ENCODE assay signal across 1 fruit fly cellular context in the genomic region with DNA sequence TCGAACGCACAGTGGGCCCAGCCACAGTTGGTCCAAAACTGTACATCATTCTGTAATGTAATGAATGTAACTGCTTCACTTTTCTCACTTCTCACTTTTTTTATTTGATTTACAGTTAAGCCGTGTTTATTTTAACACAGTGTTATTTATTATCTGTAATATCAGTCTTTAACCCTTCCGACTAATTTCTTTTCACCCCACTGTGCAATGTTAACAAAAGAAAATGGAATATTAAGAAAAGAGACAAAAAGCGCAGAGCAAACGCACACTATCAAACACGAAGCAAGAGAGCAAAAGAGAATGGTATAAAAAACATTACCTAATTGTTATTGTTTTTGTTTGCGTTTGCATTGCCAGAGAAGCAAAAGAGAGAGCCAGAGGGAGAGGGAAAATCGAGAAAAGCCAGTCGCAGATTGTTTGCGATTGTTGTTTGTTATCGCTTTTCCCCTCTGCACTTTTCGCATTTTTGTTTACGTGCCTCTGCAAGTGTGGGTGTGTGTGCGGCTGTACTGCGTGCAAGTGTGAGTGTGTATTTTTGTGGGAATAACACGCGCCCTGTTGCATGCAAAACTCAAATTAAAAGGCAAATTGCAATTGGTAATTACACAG.
TF ChIP-seq lines count a peak whose summit lies in the region.

No protein-coding gene starts in this region.

TF ChIP-seq in whole organism, embryonic, 481 proteins besides CTCF, POLR2A, EP300 and RAD21 (continued from another document and continues in another):
- peak; percentile 93 for TF ChIP-seq CG2889 (GFP tag; IDR thresholded peaks at IDR 0.05; lab: Robert Waterston, UW)
- peak; percentile 97 for TF ChIP-seq dmrt11E (tag; optimal IDR thresholded peaks at IDR 0.05; lab: Kevin White, UChicago)
- TF ChIP-seq Adf1 (GFP tag; IDR thresholded peaks at IDR 0.05; lab: Robert Waterston, UW), result peak; percentile 82
- TF ChIP-seq CoRest (tag; optimal IDR thresholded peaks at IDR 0.05; lab: Kevin White, UChicago), result peak; percentile 98
- peak; percentile 98 for TF ChIP-seq otp (GFP tag; IDR thresholded peaks at IDR 0.05; lab: Robert Waterston, UW)
- peak; percentile 93 for TF ChIP-seq CG17612 (GFP tag; IDR thresholded peaks at IDR 0.05; lab: Robert Waterston, UW)
- TF ChIP-seq Ssrp (tag; optimal IDR thresholded peaks at IDR 0.05; lab: Kevin White, UChicago), result peak; percentile 99
- peak; percentile 84; the same call in 2 of the 3 replicates for TF ChIP-seq CG11560 (tag; IDR thresholded peaks at IDR 0.05; lab: Robert Waterston, UW)
- TF ChIP-seq Xrp1 (GFP tag; IDR thresholded peaks at IDR 0.05; lab: Robert Waterston, UW), result peak; percentile 98
- TF ChIP-seq pita (GFP tag; optimal IDR thresholded peaks at IDR 0.05; lab: Kevin White, UChicago), result no peak
- TF ChIP-seq CG12942 (GFP tag; optimal IDR thresholded peaks at IDR 0.05; lab: Kevin White, UChicago), result peak; percentile 98
- TF ChIP-seq GATAe (GFP tag; conservative IDR thresholded peaks at IDR 0.05; lab: Robert Waterston, UW), result peak; percentile 87
- peak; percentile 90 for TF ChIP-seq Nf-YB (GFP tag; optimal IDR thresholded peaks at IDR 0.05; lab: Kevin White, UChicago)
- TF ChIP-seq Dip2 (GFP tag; IDR thresholded peaks at IDR 0.05; lab: Robert Waterston, UW), result peak; percentile 55; the same call in 1 of the 2 replicates
- peak; percentile 90 for TF ChIP-seq sr (GFP tag; IDR thresholded peaks at IDR 0.05; lab: Robert Waterston, UW)
- TF ChIP-seq tap (tag; optimal IDR thresholded peaks at IDR 0.05; lab: Kevin White, UChicago), result peak; percentile 99
- peak; percentile 98 for TF ChIP-seq CG14014 (GFP tag; IDR thresholded peaks at IDR 0.05; lab: Robert Waterston, UW)
- peak; percentile 97 for TF ChIP-seq gcm2 (GFP tag; optimal IDR thresholded peaks at IDR 0.05; lab: Kevin White, UChicago)
- peak; percentile 98 for TF ChIP-seq run (tag; optimal IDR thresholded peaks at IDR 0.05; lab: Kevin White, UChicago)
- TF ChIP-seq jumu (GFP tag; optimal IDR thresholded peaks at IDR 0.05; lab: Kevin White, UChicago), result peak; percentile 96
- peak; percentile 94 for TF ChIP-seq schlank (tag; optimal IDR thresholded peaks at IDR 0.05; lab: Kevin White, UChicago)
- peak; percentile 91 for TF ChIP-seq CG10274 (GFP tag; optimal IDR thresholded peaks at IDR 0.05; lab: Kevin White, UChicago)
- TF ChIP-seq Drgx (GFP tag; IDR thresholded peaks at IDR 0.05; lab: Robert Waterston, UW), result peak; percentile 98
- TF ChIP-seq nau (GFP tag; optimal IDR thresholded peaks at IDR 0.05; lab: Kevin White, UChicago), result peak; percentile 98
- peak; percentile 98 for TF ChIP-seq CG34422 (GFP tag; IDR thresholded peaks at IDR 0.05; lab: Robert Waterston, UW)
- TF ChIP-seq cad (GFP tag; optimal IDR thresholded peaks at IDR 0.05; lab: Kevin White, UChicago), result no peak
- peak; percentile 94 for TF ChIP-seq croc (GFP tag; conservative IDR thresholded peaks at IDR 0.05; lab: Robert Waterston, UW)
- peak; percentile 97 for TF ChIP-seq CG17912 (GFP tag; optimal IDR thresholded peaks at IDR 0.05; lab: Kevin White, UChicago)
- no peak for TF ChIP-seq lov (optimal IDR thresholded peaks at IDR 0.05; lab: Kevin White, UChicago)
- peak; percentile 95 for TF ChIP-seq lov (GFP tag; IDR thresholded peaks at IDR 0.05; lab: Robert Waterston, UW)
- peak; percentile 98 for TF ChIP-seq shn (GFP tag; optimal IDR thresholded peaks at IDR 0.05; lab: Kevin White, UChicago)
- peak; percentile 87 for TF ChIP-seq CG7745 (tag; optimal IDR thresholded peaks at IDR 0.05; lab: Kevin White, UChicago)
- peak; percentile 97 for TF ChIP-seq pnt (GFP tag; optimal IDR thresholded peaks at IDR 0.05; lab: Kevin White, UChicago)
- TF ChIP-seq Ada2b (GFP tag; IDR thresholded peaks at IDR 0.05; lab: Robert Waterston, UW), result peak; percentile 98
- TF ChIP-seq bsh (GFP tag; optimal IDR thresholded peaks at IDR 0.05; lab: Kevin White, UChicago), result peak; percentile 92 to 99
- TF ChIP-seq CG4730 (GFP tag; IDR thresholded peaks at IDR 0.05; lab: Robert Waterston, UW), result peak; percentile 95
- peak; percentile 99 for TF ChIP-seq ATbp (GFP tag; optimal IDR thresholded peaks at IDR 0.05; lab: Kevin White, UChicago)
- peak; percentile 97 for TF ChIP-seq Optix (GFP tag; IDR thresholded peaks at IDR 0.05; lab: Robert Waterston, UW)
- peak; percentile 99 for TF ChIP-seq odd (GFP tag; optimal IDR thresholded peaks at IDR 0.05; lab: Kevin White, UChicago)
- TF ChIP-seq CG8281 (tag; optimal IDR thresholded peaks at IDR 0.05; lab: Kevin White, UChicago), result peak; percentile 92
- no peak for TF ChIP-seq Lpt (GFP tag; optimal IDR thresholded peaks at IDR 0.05; lab: Kevin White, UChicago)
- TF ChIP-seq Antp (GFP tag; optimal IDR thresholded peaks at IDR 0.05; lab: Kevin White, UChicago), result peak; percentile 98
- peak; percentile 98 for TF ChIP-seq pb (GFP tag; optimal IDR thresholded peaks at IDR 0.05; lab: Kevin White, UChicago)
- TF ChIP-seq CG11696 (GFP tag; IDR thresholded peaks at IDR 0.05; lab: Robert Waterston, UW), result peak; percentile 93
- peak; percentile 99 for TF ChIP-seq CG10979 (tag; optimal IDR thresholded peaks at IDR 0.05; lab: Kevin White, UChicago)
- peak; percentile 89 for TF ChIP-seq scrt (GFP tag; optimal IDR thresholded peaks at IDR 0.05; lab: Kevin White, UChicago)
- peak; percentile 97 for TF ChIP-seq sisA (GFP tag; IDR thresholded peaks at IDR 0.05; lab: Robert Waterston, UW)
- TF ChIP-seq oc (tag; optimal IDR thresholded peaks at IDR 0.05; lab: Kevin White, UChicago), result peak; percentile 99
- TF ChIP-seq Pdp1 (GFP tag; optimal IDR thresholded peaks at IDR 0.05; lab: Kevin White, UChicago), result peak; percentile 97
- peak; percentile 59; the same call in 1 of the 2 replicates for TF ChIP-seq sna (GFP tag; IDR thresholded peaks at IDR 0.05; lab: Robert Waterston, UW; ENCODE audit: partially characterized antibody)
- TF ChIP-seq CG10267 (tag; optimal IDR thresholded peaks at IDR 0.05; lab: Kevin White, UChicago), result peak; percentile 96
- peak; percentile 99 for TF ChIP-seq vvl (GFP tag; IDR thresholded peaks at IDR 0.05; lab: Robert Waterston, UW)
- peak; percentile 99 for TF ChIP-seq chn (GFP tag; optimal IDR thresholded peaks at IDR 0.05; lab: Kevin White, UChicago)
- TF ChIP-seq gro (GFP tag; optimal IDR thresholded peaks at IDR 0.05; lab: Kevin White, UChicago), result peak; percentile 98
- TF ChIP-seq CG2202 (tag; optimal IDR thresholded peaks at IDR 0.05; lab: Kevin White, UChicago), result peak; percentile 98
- peak; percentile 93 for TF ChIP-seq CG16779 (GFP tag; IDR thresholded peaks at IDR 0.05; lab: Robert Waterston, UW)
- TF ChIP-seq seq (GFP tag; IDR thresholded peaks at IDR 0.05; lab: Robert Waterston, UW), result peak; percentile 98
- peak; percentile 90 for TF ChIP-seq CG9215 (GFP tag; IDR thresholded peaks at IDR 0.05; lab: Robert Waterston, UW)
- TF ChIP-seq pros (GFP tag; optimal IDR thresholded peaks at IDR 0.05; lab: Kevin White, UChicago), result peak; percentile 89
- no peak for TF ChIP-seq br (optimal IDR thresholded peaks at IDR 0.05; lab: Kevin White, UChicago)
- peak; percentile 98 for TF ChIP-seq CG6254 (GFP tag; optimal IDR thresholded peaks at IDR 0.05; lab: Kevin White, UChicago)
- TF ChIP-seq gt (GFP tag; IDR thresholded peaks at IDR 0.05; lab: Robert Waterston, UW), result peak; percentile 86
- peak; percentile 95 for TF ChIP-seq Hand (GFP tag; optimal IDR thresholded peaks at IDR 0.05; lab: Kevin White, UChicago)
- TF ChIP-seq peb (GFP tag; IDR thresholded peaks at IDR 0.05; lab: Robert Waterston, UW), result peak; percentile 94
- TF ChIP-seq Neu2 (GFP tag; optimal IDR thresholded peaks at IDR 0.05; lab: Kevin White, UChicago; ENCODE audit: borderline replicate concordance), result peak; percentile 94
- TF ChIP-seq bowl (GFP tag; IDR thresholded peaks at IDR 0.05; lab: Robert Waterston, UW), result peak; percentile 95
- TF ChIP-seq CG1602 (GFP tag; optimal IDR thresholded peaks at IDR 0.05; lab: Kevin White, UChicago), result peak; percentile 98
- peak; percentile 94 for TF ChIP-seq gsb (GFP tag; IDR thresholded peaks at IDR 0.05; lab: Robert Waterston, UW)
- peak; percentile 85 for TF ChIP-seq CG14965 (GFP tag; optimal IDR thresholded peaks at IDR 0.05; lab: Kevin White, UChicago; ENCODE audit: borderline replicate concordance)
- TF ChIP-seq CG32767 (GFP tag; IDR thresholded peaks at IDR 0.05; lab: Robert Waterston, UW), result peak; percentile 98
- TF ChIP-seq Side (GFP tag; optimal IDR thresholded peaks at IDR 0.05; lab: Kevin White, UChicago), result peak; percentile 98
- TF ChIP-seq CG7928 (GFP tag; optimal IDR thresholded peaks at IDR 0.05; lab: Kevin White, UChicago), result peak; percentile 76
- TF ChIP-seq sd (tag; optimal IDR thresholded peaks at IDR 0.05; lab: Kevin White, UChicago), result peak; percentile 95
- peak; percentile 97 for TF ChIP-seq caup (GFP tag; optimal IDR thresholded peaks at IDR 0.05; lab: Kevin White, UChicago; ENCODE audit: severe bottlenecking)
- peak; percentile 97 for TF ChIP-seq mirr (GFP tag; optimal IDR thresholded peaks at IDR 0.05; lab: Kevin White, UChicago)
- TF ChIP-seq crp (GFP tag; optimal IDR thresholded peaks at IDR 0.05; lab: Kevin White, UChicago), result peak; percentile 34 to 73
- TF ChIP-seq grn (GFP tag; optimal IDR thresholded peaks at IDR 0.05; lab: Kevin White, UChicago), result peak; percentile 83
- peak; percentile 79 for TF ChIP-seq ash1 (GFP tag; optimal IDR thresholded peaks at IDR 0.05; lab: Kevin White, UChicago)
- peak; percentile 98 for TF ChIP-seq nmo (GFP tag; optimal IDR thresholded peaks at IDR 0.05; lab: Kevin White, UChicago)
- TF ChIP-seq disco-r (GFP tag; optimal IDR thresholded peaks at IDR 0.05; lab: Kevin White, UChicago), result peak; percentile 98
- peak; percentile 98 for TF ChIP-seq CG11504 (tag; optimal IDR thresholded peaks at IDR 0.05; lab: Kevin White, UChicago)
- TF ChIP-seq B-H1 (GFP tag; IDR thresholded peaks at IDR 0.05; lab: Robert Waterston, UW), result peak; percentile 97
- peak; percentile 97 for TF ChIP-seq CG18619 (GFP tag; optimal IDR thresholded peaks at IDR 0.05; lab: Kevin White, UChicago)
- peak; percentile 95 for TF ChIP-seq sug (tag; optimal IDR thresholded peaks at IDR 0.05; lab: Kevin White, UChicago)
- TF ChIP-seq CG10147 (GFP tag; optimal IDR thresholded peaks at IDR 0.05; lab: Kevin White, UChicago), result peak; percentile 95
- peak; percentile 86 for TF ChIP-seq CG30020 (tag; optimal IDR thresholded peaks at IDR 0.05; lab: Kevin White, UChicago)
- TF ChIP-seq cas (GFP tag; IDR thresholded peaks at IDR 0.05; lab: Robert Waterston, UW), result peak; percentile 88
- TF ChIP-seq CG18599 (GFP tag; optimal IDR thresholded peaks at IDR 0.05; lab: Kevin White, UChicago), result peak; percentile 98
- peak; percentile 96 for TF ChIP-seq Dip3 (GFP tag; optimal IDR thresholded peaks at IDR 0.05; lab: Kevin White, UChicago)
- TF ChIP-seq CG7786 (GFP tag; optimal IDR thresholded peaks at IDR 0.05; lab: Kevin White, UChicago), result peak; percentile 98
- TF ChIP-seq CG8944 (GFP tag; optimal IDR thresholded peaks at IDR 0.05; lab: Kevin White, UChicago), result peak; percentile 98
- TF ChIP-seq insv (GFP tag; optimal IDR thresholded peaks at IDR 0.05; lab: Kevin White, UChicago), result peak; percentile 66 to 78
- peak; percentile 98 for TF ChIP-seq Fer1 (GFP tag; optimal IDR thresholded peaks at IDR 0.05; lab: Kevin White, UChicago)
- TF ChIP-seq CG9797 (GFP tag; optimal IDR thresholded peaks at IDR 0.05; lab: Kevin White, UChicago), result peak; percentile 62
- TF ChIP-seq CG33557 (GFP tag; optimal IDR thresholded peaks at IDR 0.05; lab: Kevin White, UChicago), result peak; percentile 96
- TF ChIP-seq CG4617 (GFP tag; optimal IDR thresholded peaks at IDR 0.05; lab: Kevin White, UChicago; ENCODE audit: borderline replicate concordance), result peak; percentile 97
- peak; percentile 98 for TF ChIP-seq phol (tag; optimal IDR thresholded peaks at IDR 0.05; lab: Kevin White, UChicago)
- TF ChIP-seq CG14667 (GFP tag; IDR thresholded peaks at IDR 0.05; lab: Robert Waterston, UW), result peak; percentile 94
- TF ChIP-seq CG6813 (GFP tag; optimal IDR thresholded peaks at IDR 0.05; lab: Kevin White, UChicago), result peak; percentile 98
- no peak for TF ChIP-seq Dfd (GFP tag; optimal IDR thresholded peaks at IDR 0.05; lab: Kevin White, UChicago)
- TF ChIP-seq CG6272 (GFP tag; IDR thresholded peaks at IDR 0.05; lab: Robert Waterston, UW), result peak; percentile 93
- peak; percentile 94 for TF ChIP-seq Nf-YA (GFP tag; IDR thresholded peaks at IDR 0.05; lab: Robert Waterston, UW)
- TF ChIP-seq Lim3 (GFP tag; IDR thresholded peaks at IDR 0.05; lab: Robert Waterston, UW), result peak; percentile 91
- TF ChIP-seq slou (GFP tag; optimal IDR thresholded peaks at IDR 0.05; lab: Kevin White, UChicago), result peak; percentile 93
- TF ChIP-seq Sox100B (GFP tag; optimal IDR thresholded peaks at IDR 0.05; lab: Kevin White, UChicago), result peak; percentile 98
- TF ChIP-seq dati (GFP tag; IDR thresholded peaks at IDR 0.05; lab: Robert Waterston, UW), result peak; percentile 91
- TF ChIP-seq B-H2 (GFP tag; optimal IDR thresholded peaks at IDR 0.05; lab: Kevin White, UChicago), result peak; percentile 93
- peak; percentile 75 for TF ChIP-seq Sry-β (GFP tag; optimal IDR thresholded peaks at IDR 0.05; lab: Kevin White, UChicago)
- TF ChIP-seq zen2 (GFP tag; IDR thresholded peaks at IDR 0.05; lab: Robert Waterston, UW; ENCODE audit: partially characterized antibody), result no peak
- peak; percentile 96 for TF ChIP-seq wek (GFP tag; optimal IDR thresholded peaks at IDR 0.05; lab: Kevin White, UChicago)
- TF ChIP-seq ci (GFP tag; IDR thresholded peaks at IDR 0.05; lab: Robert Waterston, UW), result peak; percentile 99
- peak; percentile 95 for TF ChIP-seq emc (GFP tag; optimal IDR thresholded peaks at IDR 0.05; lab: Kevin White, UChicago)
- TF ChIP-seq H15 (GFP tag; IDR thresholded peaks at IDR 0.05; lab: Robert Waterston, UW), result peak; percentile 97
- no peak for TF ChIP-seq Hr39 (optimal IDR thresholded peaks at IDR 0.05; lab: Kevin White, UChicago)
- peak; percentile 97 for TF ChIP-seq CG4820 (GFP tag; optimal IDR thresholded peaks at IDR 0.05; lab: Kevin White, UChicago)
- TF ChIP-seq Six4 (GFP tag; optimal IDR thresholded peaks at IDR 0.05; lab: Kevin White, UChicago), result peak; percentile 99
- no peak for TF ChIP-seq sc (optimal IDR thresholded peaks at IDR 0.05; lab: Kevin White, UChicago)
- peak; percentile 98 for TF ChIP-seq sc (GFP tag; optimal IDR thresholded peaks at IDR 0.05; lab: Kevin White, UChicago)
- TF ChIP-seq ac (GFP tag; optimal IDR thresholded peaks at IDR 0.05; lab: Kevin White, UChicago), result peak; percentile 98
- peak; percentile 99 for TF ChIP-seq ems (GFP tag; optimal IDR thresholded peaks at IDR 0.05; lab: Kevin White, UChicago)
- peak; percentile 70 for TF ChIP-seq Sry-δ (GFP tag; optimal IDR thresholded peaks at IDR 0.05; lab: Kevin White, UChicago)
- peak; percentile 99 for TF ChIP-seq gem (tag; optimal IDR thresholded peaks at IDR 0.05; lab: Kevin White, UChicago)
- TF ChIP-seq Spps (tag; optimal IDR thresholded peaks at IDR 0.05; lab: Kevin White, UChicago), result peak; percentile 97
- TF ChIP-seq CG1233 (GFP tag; optimal IDR thresholded peaks at IDR 0.05; lab: Kevin White, UChicago), result peak; percentile 98
